Fruit fly (Drosophila melanogaster) Kc167 (cell line): ENCODE data around the gene CG13705.

ENCODE experiments used
- h ChIP-seq: fragments of >200 bp; optimal IDR thresholded peaks from 3 replicates; lab custom pipeline; 2018; ENCODE audit warnings: missing external identifiers
- insv ChIP-seq: fragments of >200 bp; optimal IDR thresholded peaks from 3 replicates; lab custom pipeline; 2018; ENCODE audit warnings: missing external identifiers
- psq ChIP-seq: fragments of >200 bp; optimal IDR thresholded peaks from 2 replicates; lab custom pipeline; 2017; ENCODE audit warnings: missing external identifiers

DNA sequence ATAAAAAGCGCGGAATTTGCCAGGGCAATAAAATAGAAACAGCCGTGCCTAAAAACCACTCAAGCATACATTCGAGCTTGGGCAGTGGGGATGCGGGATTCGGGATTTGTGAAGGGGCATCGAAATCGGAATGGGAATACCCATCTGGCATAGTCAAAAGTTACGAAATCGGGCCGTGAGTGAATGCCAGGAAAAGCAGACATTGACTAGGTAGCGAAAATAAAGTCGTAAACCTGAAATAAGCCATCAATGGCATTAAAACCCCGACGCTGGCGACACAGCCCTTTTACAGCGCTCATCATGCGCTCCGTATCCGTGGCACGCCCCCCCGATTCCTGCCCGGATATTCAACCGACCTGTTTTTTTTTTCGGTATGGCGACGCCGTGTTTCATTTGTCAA lies 27.9 kb downstream of the CG13705 start:
- TF ChIP-seq insv (no peak), psq (lab: Kevin White, UChicago) (no peak), h (no peak)
